Worm (Caenorhabditis elegans): ENCODE measurements around the gene flp-6.

The flp-6 gene

DNA sequence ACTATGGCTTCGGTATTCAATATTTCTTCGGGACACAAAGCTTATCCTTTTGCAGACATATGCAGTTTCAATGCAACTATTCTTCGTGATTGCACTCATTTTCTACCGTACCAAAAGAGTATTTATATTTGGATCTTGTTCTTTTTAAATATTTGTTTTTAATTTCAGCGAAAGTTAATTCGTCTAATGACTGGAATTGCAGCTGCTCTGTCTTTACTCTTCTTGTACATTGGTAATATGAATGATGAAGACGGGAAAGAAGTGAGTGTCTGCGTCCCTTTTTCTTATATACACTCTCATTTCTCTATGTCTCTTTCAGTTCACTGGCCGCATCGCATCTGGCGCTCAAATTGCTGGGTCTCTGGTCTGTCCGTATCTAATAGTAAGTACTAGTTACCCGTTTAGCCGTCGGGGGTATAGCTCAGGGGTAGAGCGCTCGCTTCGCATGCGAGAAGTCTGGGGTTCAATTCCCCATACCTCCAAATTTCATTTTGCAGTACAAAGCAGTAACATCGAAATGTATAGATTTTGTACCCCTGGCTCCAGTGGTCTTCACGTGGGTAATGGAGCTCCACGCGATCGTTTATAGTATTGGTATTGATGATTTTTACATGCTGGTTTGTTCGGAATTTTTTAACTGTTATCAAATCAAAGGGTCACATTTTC, 31.5 kb downstream of the flp-6 start (continued):
- TF ChIP-seq unc-62 (GFP tag; optimal IDR thresholded peaks at IDR 0.05) (no peak), K11D2.4 (GFP tag; IDR thresholded peaks at IDR 0.05) (0 out of 2 replicates have a peak, but pooled peaks have one; percentile 49), nhr-27 (tag; optimal IDR thresholded peaks at IDR 0.05) (peak; percentile 52), gei-17 (GFP tag; optimal IDR thresholded peaks at IDR 0.05) (peak; percentile 24), F57A8.1 (GFP tag; optimal IDR thresholded peaks at IDR 0.05) (no peak), attf-6 (GFP tag; IDR thresholded peaks at IDR 0.05) (no peak), bed-2 (GFP tag; IDR thresholded peaks at IDR 0.05) (no peak), mel-28 (tag; optimal IDR thresholded peaks at IDR 0.05; ENCODE audit: borderline replicate concordance) (no peak), pbrm-1 (GFP tag; IDR thresholded peaks at IDR 0.05) (peak; percentile 44; the same call in 1 of the 2 replicates), athp-1 (tag; optimal IDR thresholded peaks at IDR 0.05) (peak; percentile 27), madf-3 (GFP tag; IDR thresholded peaks at IDR 0.05) (no peak), ztf-18 (tag; optimal IDR thresholded peaks at IDR 0.05) (peak; percentile 78), lsy-27 (tag; optimal IDR thresholded peaks at IDR 0.05; ENCODE audit: borderline replicate concordance, insufficient read depth) (peak; percentile 12), F52B5.7 (tag; optimal IDR thresholded peaks at IDR 0.05) (peak; percentile 43), madf-10 (tag; optimal IDR thresholded peaks at IDR 0.05) (peak; percentile 41), tbx-9 (tag; optimal IDR thresholded peaks at IDR 0.05; ENCODE audit: borderline replicate concordance) (no peak), ztf-3 (GFP tag; optimal IDR thresholded peaks at IDR 0.05) (peak; percentile 36), lsl-1 (GFP tag; optimal IDR thresholded peaks at IDR 0.05) (peak; percentile 16), nhr-179 (tag; optimal IDR thresholded peaks at IDR 0.05) (no peak), hmg-1.2 (GFP tag; IDR thresholded peaks at IDR 0.05) (peak; percentile 91), ztf-28 (GFP tag; IDR thresholded peaks at IDR 0.05) (no peak), T07F8.4 (tag; optimal IDR thresholded peaks at IDR 0.05) (peak; percentile 49), attf-3 (GFP tag; conservative IDR thresholded peaks at IDR 0.05) (no peak), lag-1 (GFP tag; IDR thresholded peaks at IDR 0.05) (no peak), madf-6 (GFP tag; IDR thresholded peaks at IDR 0.05) (peak; percentile 67), sptf-2 (GFP tag; optimal IDR thresholded peaks at IDR 0.05) (peak; percentile 47), F22D6.2 (tag; optimal IDR thresholded peaks at IDR 0.05) (peak; percentile 30), cebp-2 (GFP tag; IDR thresholded peaks at IDR 0.05) (peak; percentile 83; the same call in 1 of the 2 replicates), Y67H2A.10 (GFP tag; conservative IDR thresholded peaks at IDR 0.05) (no peak), F10E7.11 (tag; optimal IDR thresholded peaks at IDR 0.05) (no peak), C06A6.2 (GFP tag; conservative IDR thresholded peaks at IDR 0.05) (peak; percentile 43; the same call in 1 of the 2 replicates), dpff-1 (tag; optimal IDR thresholded peaks at IDR 0.05) (no peak), nhr-120 (GFP tag; IDR thresholded peaks at IDR 0.05) (peak; percentile 92; the same call in 1 of the 2 replicates), repo-1 (tag; optimal IDR thresholded peaks at IDR 0.05) (peak; percentile 74), snpc-1.1 (tag; optimal IDR thresholded peaks at IDR 0.05; ENCODE audit: insufficient read depth) (peak; percentile 88), lin-35 (GFP tag; optimal IDR thresholded peaks at IDR 0.05) (peak in 1 of 3 experiments; percentile 53), aptf-2 (GFP tag; conservative IDR thresholded peaks at IDR 0.05) (no peak), ekl-4 (GFP tag; IDR thresholded peaks at IDR 0.05) (peak; percentile 70)

DNA sequence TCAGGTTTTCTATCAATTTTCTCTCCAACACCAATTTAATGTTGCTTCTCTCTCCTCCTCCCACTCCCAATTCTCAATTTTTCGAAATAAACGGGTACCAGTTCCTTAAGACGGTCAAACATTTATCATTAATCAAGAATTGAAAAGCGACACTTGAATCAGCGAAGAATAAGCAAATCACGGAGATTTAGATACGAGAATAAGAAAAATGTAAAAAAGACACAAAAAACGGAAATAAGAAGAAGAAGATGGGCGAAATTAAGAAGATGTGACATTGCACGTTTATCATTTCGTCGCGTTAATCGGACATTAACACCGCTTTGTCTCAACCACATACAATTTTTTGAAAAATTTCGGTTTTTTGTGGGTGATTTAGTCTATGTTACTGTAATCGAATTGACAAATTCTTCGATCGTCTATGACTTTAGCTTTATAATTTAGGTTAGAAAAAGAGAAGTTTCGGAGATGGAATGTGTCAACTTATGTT, 32.7 kb downstream of the flp-6 start, which contains the start of gene haao-1:
haao-1 (plus strand) TSS at position 437 of the 487 bp plus-strand sequence.
- no peak for TF ChIP-seq egl-18 (GFP tag; IDR thresholded peaks at IDR 0.05)
- no peak for TF ChIP-seq atf-7 (tag; optimal IDR thresholded peaks at IDR 0.05)
- TF ChIP-seq F57C9.4 (tag; optimal IDR thresholded peaks at IDR 0.05): no peak
- no peak for TF ChIP-seq tbp1 (GFP tag; optimal IDR thresholded peaks at IDR 0.05)
- no peak for TF ChIP-seq nhr-90 (tag; optimal IDR thresholded peaks at IDR 0.05)
- no peak for TF ChIP-seq rpc-1 (optimal IDR thresholded peaks at IDR 0.05)
- TF ChIP-seq rpc-1 (tag; optimal IDR thresholded peaks at IDR 0.05): no peak
- TF ChIP-seq somi-1 (GFP tag; optimal IDR thresholded peaks at IDR 0.05): no peak
- no peak for TF ChIP-seq ztf-6 (GFP tag; IDR thresholded peaks at IDR 0.05)
- TF ChIP-seq nhr-27 (tag; optimal IDR thresholded peaks at IDR 0.05): no peak
